Worm (Caenorhabditis elegans) whole organism, L1 larva: Measurements from ENCODE around the gene jud-4.

Experiments
- Y116A8C.19 ChIP-seq: sonication (generic microtip); optimal IDR thresholded peaks from 2 replicates; lab custom pipeline; 2016; ENCODE audit warnings: missing compliant biosample characterization, missing genetic modification characterization, borderline replicate concordance
- ama-1 ChIP-seq: fragments of 150-350 bp; optimal IDR thresholded peaks from 2 replicates; lab custom pipeline; 2014
- lin-13 ChIP-seq: fragments of 150-350 bp; optimal IDR thresholded peaks from 2 replicates; lab custom pipeline; 2014; ENCODE audit warnings: missing biosample characterization, missing genetic modification reagents, missing genetic modification characterization
- lsy-2 ChIP-seq, 2 experiments: fragments of 150-350 bp; optimal IDR thresholded peaks; 2 replicates each; lab custom pipeline; 2014; ENCODE audit warnings: missing biosample characterization in 2 of 2, missing genetic modification characterization in 2 of 2
- mdl-1 ChIP-seq, 2 experiments: fragments of 150-350 bp; optimal IDR thresholded peaks; 2 replicates each; lab custom pipeline; 2014 to 2017; ENCODE audit warnings: missing biosample characterization in 2 of 2, missing genetic modification characterization in 2 of 2, inconsistent platforms in 1 of 2
- nhr-11 ChIP-seq: fragments of 150-350 bp; optimal IDR thresholded peaks from 2 replicates; lab custom pipeline; 2014; ENCODE audit warnings: missing biosample characterization, missing genetic modification characterization
- nhr-28 ChIP-seq: fragments of 150-350 bp; optimal IDR thresholded peaks from 2 replicates; lab custom pipeline; 2014; ENCODE audit warnings: missing biosample characterization, missing genetic modification characterization
- snpc-4 ChIP-seq: fragments of 150-350 bp; optimal IDR thresholded peaks from 2 replicates; lab custom pipeline; 2014; ENCODE audit warnings: missing biosample characterization, missing genetic modification characterization
- sptf-1 ChIP-seq: fragments of 150-350 bp; optimal IDR thresholded peaks from 2 replicates; lab custom pipeline; 2014; ENCODE audit warnings: missing biosample characterization, missing genetic modification characterization
- unc-86 ChIP-seq: sonication (generic microtip); optimal IDR thresholded peaks from 2 replicates; lab custom pipeline; 2016; ENCODE audit warnings: missing genetic modification characterization, missing compliant biosample characterization
- ztf-11 ChIP-seq, 2 experiments: sonication (generic microtip); optimal IDR thresholded peaks; 2 replicates each; lab custom pipeline; 2016 to 2017; ENCODE audit warnings: missing genetic modification characterization in 2 of 2, missing biosample characterization in 1 of 2, missing compliant biosample characterization in 1 of 2
- ztf-4 ChIP-seq: fragments of 150-350 bp; optimal IDR thresholded peaks from 2 replicates; lab custom pipeline; 2014; ENCODE audit warnings: missing biosample characterization, missing genetic modification characterization

- TF ChIP-seq nhr-28 = no peak
- no peak for TF ChIP-seq ama-1 (lab: Kevin White, UChicago)
- no peak for TF ChIP-seq unc-86 (tag; lab: Kevin White, UChicago)
- no peak for TF ChIP-seq lin-13 (GFP tag; lab: Kevin White, UChicago)
- no peak for TF ChIP-seq Y116A8C.19 (tag; lab: Kevin White, UChicago)
- no peak for TF ChIP-seq nhr-11 (tag; lab: Kevin White, UChicago)
- TF ChIP-seq ztf-11 (tag; optimal IDR thresholded peaks at IDR 0.05; lab: Kevin White, UChicago) = no peak
- no peak for TF ChIP-seq ztf-4 (tag; lab: Kevin White, UChicago)
- TF ChIP-seq mdl-1 (tag; optimal IDR thresholded peaks at IDR 0.05; lab: Kevin White, UChicago) = no peak
- no peak for TF ChIP-seq snpc-4 (tag; lab: Kevin White, UChicago)
- no peak for TF ChIP-seq sptf-1 (tag; lab: Kevin White, UChicago)
- TF ChIP-seq lsy-2 (tag; optimal IDR thresholded peaks at IDR 0.05; lab: Kevin White, UChicago) = no peak
Observed at ce11 chrX:15302863-15303262, 18.9 kb downstream of the jud-4 start, which contains the start of gene ser-2.
